Fruit fly (Drosophila melanogaster) whole organism, embryonic: ENCODE results near the gene CCT3.

Experiments used
- Atf6 ChIP-seq: fragments of 200-800 bp; sonication (Bioruptor generic); IDR thresholded peaks from 2 replicates; pipeline ENCODE4 v1.3.6; 2022; ENCODE audit warnings: missing biosample characterization, missing genetic modification characterization
- Blimp-1 ChIP-seq: fragments of 200-800 bp; sonication (Bioruptor generic); optimal IDR thresholded peaks from 3 replicates; lab custom pipeline; 2018; ENCODE audit warnings: missing biosample characterization, missing genetic modification characterization, mild to moderate bottlenecking, moderate library complexity, missing genetic modification reagents
- BtbVII ChIP-seq: fragments of 200-800 bp; sonication (Bioruptor generic); optimal IDR thresholded peaks from 3 replicates; lab custom pipeline; 2017; ENCODE audit warnings: missing biosample characterization, mild to moderate bottlenecking, missing genetic modification characterization
- CG10654 ChIP-seq: fragments of 200-800 bp; sonication (Bioruptor generic); optimal IDR thresholded peaks from 2 replicates; lab custom pipeline; 2016; ENCODE audit warnings: missing biosample characterization, missing genetic modification characterization
- CG14050 ChIP-seq: fragments of 200-800 bp; sonication (Bioruptor generic); IDR thresholded peaks from 3 replicates; pipeline ENCODE4 v1.3.6; 2022; ENCODE audit warnings: missing biosample characterization, missing genetic modification characterization
- CG14860 ChIP-seq: fragments of 200-800 bp; sonication (Bioruptor generic); IDR thresholded peaks from 3 replicates; pipeline ENCODE4 v1.3.6; 2022; ENCODE audit warnings: missing biosample characterization, missing genetic modification characterization; ENCODE audit not compliant: partially characterized antibody
- CG15601 ChIP-seq: fragments of 200-800 bp; sonication (Bioruptor generic); optimal IDR thresholded peaks from 3 replicates; lab custom pipeline; 2019; ENCODE audit warnings: missing biosample characterization, mild to moderate bottlenecking, missing genetic modification characterization, moderate library complexity
- CG16815 ChIP-seq: fragments of 200-800 bp; sonication (Bioruptor generic); optimal IDR thresholded peaks from 3 replicates; lab custom pipeline; 2017; ENCODE audit warnings: missing biosample characterization, mild to moderate bottlenecking, missing genetic modification characterization
- CG17802 ChIP-seq: fragments of 200-800 bp; sonication (Bioruptor generic); optimal IDR thresholded peaks from 2 replicates; lab custom pipeline; 2018; ENCODE audit warnings: missing biosample characterization, mild to moderate bottlenecking, missing genetic modification characterization, moderate library complexity
- CG18476 ChIP-seq: fragments of 200-800 bp; sonication (Bioruptor generic); optimal IDR thresholded peaks from 2 replicates; lab custom pipeline; 2016; ENCODE audit warnings: missing biosample characterization, mild to moderate bottlenecking, missing genetic modification characterization
- CG18619 ChIP-seq: fragments of 200-800 bp; sonication (Bioruptor generic); optimal IDR thresholded peaks from 3 replicates; lab custom pipeline; 2017; ENCODE audit warnings: missing biosample characterization, mild to moderate bottlenecking, missing genetic modification characterization
- CG5953 ChIP-seq: fragments of 200-800 bp; sonication (Bioruptor generic); IDR thresholded peaks from 2 replicates; pipeline ENCODE4 v1.3.6; 2022; ENCODE audit warnings: missing biosample characterization, missing genetic modification characterization
- CG6683 ChIP-seq: fragments of 200-800 bp; sonication (Bioruptor generic); optimal IDR thresholded peaks from 2 replicates; lab custom pipeline; 2017; ENCODE audit warnings: missing biosample characterization, mild to moderate bottlenecking, missing genetic modification characterization, missing genetic modification reagents
- CG6689 ChIP-seq: fragments of 200-800 bp; sonication (Bioruptor generic); IDR thresholded peaks from 2 replicates; pipeline ENCODE4 v1.3.6; 2022; ENCODE audit warnings: missing biosample characterization, missing genetic modification characterization
- CG6765 ChIP-seq: fragments of 200-800 bp; sonication (Bioruptor generic); optimal IDR thresholded peaks from 3 replicates; lab custom pipeline; 2017; ENCODE audit warnings: missing biosample characterization, mild to moderate bottlenecking, missing genetic modification characterization
- CG9609 ChIP-seq: fragments of 200-800 bp; sonication (Bioruptor generic); optimal IDR thresholded peaks from 3 replicates; lab custom pipeline; 2016; ENCODE audit warnings: missing biosample characterization, missing genetic modification characterization
- CG9797 ChIP-seq: fragments of 200-800 bp; sonication (Bioruptor generic); optimal IDR thresholded peaks from 3 replicates; lab custom pipeline; 2018; ENCODE audit warnings: missing biosample characterization, mild to moderate bottlenecking, missing genetic modification characterization
- Dfd ChIP-seq, 2 experiments: fragments of >200 bp; optimal IDR thresholded peaks; 2 replicates each; lab custom pipeline; 2017; ENCODE audit warnings: missing biosample characterization in 2 of 2, missing genetic modification characterization in 2 of 2
- HHEX ChIP-seq: fragments of 200-800 bp; sonication (Bioruptor generic); optimal IDR thresholded peaks from 3 replicates; lab custom pipeline; 2017; ENCODE audit warnings: missing biosample characterization, mild to moderate bottlenecking, missing genetic modification characterization, missing genetic modification reagents
- HLH54F ChIP-seq: fragments of 200-800 bp; sonication (Bioruptor generic); optimal IDR thresholded peaks from 3 replicates; lab custom pipeline; 2016; ENCODE audit warnings: missing biosample characterization, missing genetic modification characterization
- Lhr ChIP-seq: fragments of 200-800 bp; sonication (Bioruptor generic); optimal IDR thresholded peaks from 3 replicates; lab custom pipeline; 2017; ENCODE audit warnings: mild to moderate bottlenecking, missing biosample characterization, missing genetic modification reagents, missing genetic modification characterization
- Myb ChIP-seq: fragments of 200-800 bp; sonication (Bioruptor generic); optimal IDR thresholded peaks from 2 replicates; lab custom pipeline; 2016; ENCODE audit warnings: missing biosample characterization, missing genetic modification characterization
- NC2β ChIP-seq: fragments of 200-800 bp; sonication (Bioruptor generic); optimal IDR thresholded peaks from 2 replicates; lab custom pipeline; 2016; ENCODE audit warnings: missing biosample characterization, missing genetic modification characterization
- Oli ChIP-seq: fragments of 200-800 bp; sonication (Bioruptor generic); optimal IDR thresholded peaks from 2 replicates; lab custom pipeline; 2018; ENCODE audit warnings: missing biosample characterization, mild to moderate bottlenecking, missing genetic modification characterization, moderate library complexity
- Six4 ChIP-seq: fragments of 200-800 bp; sonication (Bioruptor generic); optimal IDR thresholded peaks from 2 replicates; lab custom pipeline; 2016; ENCODE audit warnings: missing biosample characterization, missing genetic modification characterization
- Sry-δ ChIP-seq: fragments of 200-800 bp; sonication (Bioruptor generic); optimal IDR thresholded peaks from 2 replicates; lab custom pipeline; 2016; ENCODE audit warnings: missing biosample characterization, missing genetic modification characterization
- ab ChIP-seq: fragments of 200-800 bp; sonication (Bioruptor generic); optimal IDR thresholded peaks from 2 replicates; lab custom pipeline; 2016; ENCODE audit warnings: missing biosample characterization, missing genetic modification characterization
- ac ChIP-seq: fragments of 200-800 bp; sonication (Bioruptor generic); optimal IDR thresholded peaks from 3 replicates; lab custom pipeline; 2017; ENCODE audit warnings: missing biosample characterization, mild to moderate bottlenecking, missing genetic modification characterization
- chif ChIP-seq, 2 experiments: fragments of 200-800 bp; sonication (Bioruptor generic); optimal IDR thresholded peaks; 3 replicates each; lab custom pipeline; 2016; ENCODE audit warnings: missing biosample characterization in 2 of 2, missing genetic modification characterization in 2 of 2
- croc ChIP-seq: fragments of 200-800 bp; sonication (Bioruptor generic); conservative IDR thresholded peaks from 3 replicates; pipeline ENCODE4 v1.3.6; 2022; ENCODE audit warnings: missing biosample characterization, missing genetic modification characterization
- fd96Cb ChIP-seq: fragments of 200-800 bp; sonication (Bioruptor generic); optimal IDR thresholded peaks from 2 replicates; lab custom pipeline; 2018; ENCODE audit warnings: missing biosample characterization, mild to moderate bottlenecking, missing genetic modification characterization, moderate library complexity
- hkb ChIP-seq, 2 experiments: fragments of 200-800 bp in 1 of 2; fragments of >200 bp in 1 of 2; sonication (Bioruptor generic) in 1 of 2; IDR thresholded peaks in 1 of 2; optimal IDR thresholded peaks in 1 of 2; 2 replicates each; pipeline versions ENCODE4 v1.3.6 to Lab custom; 2017 to 2022; ENCODE audit warnings: missing biosample characterization in 1 of 2, missing genetic modification characterization in 1 of 2
- jing ChIP-seq: fragments of 200-800 bp; sonication (Bioruptor generic); optimal IDR thresholded peaks from 2 replicates; lab custom pipeline; 2018; ENCODE audit warnings: missing biosample characterization, mild to moderate bottlenecking, missing genetic modification characterization
- kay ChIP-seq: fragments of 200-800 bp; sonication (Bioruptor generic); optimal IDR thresholded peaks from 2 replicates; lab custom pipeline; 2016; ENCODE audit warnings: missing biosample characterization, missing genetic modification characterization
- lilli ChIP-seq: fragments of 200-800 bp; sonication (Bioruptor generic); optimal IDR thresholded peaks from 3 replicates; lab custom pipeline; 2016; ENCODE audit warnings: missing biosample characterization, missing genetic modification characterization
- luna ChIP-seq: fragments of 200-800 bp; sonication (Bioruptor generic); optimal IDR thresholded peaks from 2 replicates; lab custom pipeline; 2016; ENCODE audit warnings: missing biosample characterization, missing genetic modification characterization
- pros ChIP-seq: fragments of 200-800 bp; sonication (Bioruptor generic); optimal IDR thresholded peaks from 3 replicates; lab custom pipeline; 2019; ENCODE audit warnings: missing biosample characterization, mild to moderate bottlenecking, missing genetic modification characterization, moderate library complexity
- row ChIP-seq: fragments of 200-800 bp; sonication (Bioruptor generic); IDR thresholded peaks from 3 replicates; pipeline ENCODE4 v1.3.6; 2022; ENCODE audit warnings: missing biosample characterization, missing genetic modification characterization
- sens-2 ChIP-seq: fragments of 200-800 bp; sonication (Bioruptor generic); IDR thresholded peaks from 2 replicates; pipeline ENCODE4 v1.3.6; 2022; ENCODE audit warnings: missing biosample characterization, missing genetic modification characterization
- sna ChIP-seq: fragments of 200-800 bp; sonication (Bioruptor generic); IDR thresholded peaks from 2 replicates; pipeline ENCODE4 v1.3.6; 2022; ENCODE audit warnings: missing biosample characterization, missing genetic modification characterization; ENCODE audit not compliant: partially characterized antibody
- so ChIP-seq: fragments of 200-800 bp; sonication (Bioruptor generic); IDR thresholded peaks from 3 replicates; pipeline ENCODE4 v1.3.6; 2022; ENCODE audit warnings: missing biosample characterization, missing genetic modification characterization
- sob ChIP-seq: fragments of 200-800 bp; sonication (Bioruptor generic); IDR thresholded peaks from 2 replicates; pipeline ENCODE4 v1.3.6; 2022; ENCODE audit warnings: missing biosample characterization, missing genetic modification characterization
- tx ChIP-seq: fragments of 200-800 bp; sonication (Bioruptor generic); optimal IDR thresholded peaks from 2 replicates; lab custom pipeline; 2016; ENCODE audit warnings: missing biosample characterization, missing genetic modification characterization
- wdn ChIP-seq: fragments of 200-800 bp; sonication (Bioruptor generic); IDR thresholded peaks from 2 replicates; pipeline ENCODE4 v1.3.6; 2022; ENCODE audit warnings: missing biosample characterization, missing genetic modification characterization
- wek ChIP-seq: fragments of 200-800 bp; sonication (Bioruptor generic); optimal IDR thresholded peaks from 3 replicates; lab custom pipeline; 2018; ENCODE audit warnings: missing biosample characterization, mild to moderate bottlenecking, missing genetic modification characterization, moderate library complexity
- wor ChIP-seq: fragments of 200-800 bp; sonication (Bioruptor generic); IDR thresholded peaks from 2 replicates; pipeline ENCODE4 v1.3.6; 2022; ENCODE audit warnings: missing biosample characterization, missing genetic modification characterization
- zen2 ChIP-seq: fragments of 200-800 bp; sonication (Bioruptor generic); IDR thresholded peaks from 3 replicates; pipeline ENCODE4 v1.3.6; 2022; ENCODE audit warnings: missing biosample characterization, missing genetic modification characterization; ENCODE audit not compliant: partially characterized antibody
- zfh2 ChIP-seq: fragments of 200-800 bp; sonication (Bioruptor generic); optimal IDR thresholded peaks from 2 replicates; lab custom pipeline; 2016; ENCODE audit warnings: missing biosample characterization, missing genetic modification characterization

The CCT3 gene

dm6 chr3R:16646952-16647715 is at the start of gene CCT3, which contains the start of gene CG10324 (continued):
- TF ChIP-seq chif (GFP tag; optimal IDR thresholded peaks at IDR 0.05; lab: Kevin White, UChicago) (peak; percentile 31 to 37), HLH54F (GFP tag; lab: Kevin White, UChicago) (peak; percentile 46), CG9609 (GFP tag; lab: Kevin White, UChicago) (peak; percentile 44), jing (GFP tag; lab: Kevin White, UChicago) (no peak), CG18619 (GFP tag; lab: Kevin White, UChicago) (peak; percentile 65), so (GFP tag; lab: Robert Waterston, UW) (0 out of 3 replicates have a peak, but pooled peaks have one; percentile 30), lilli (peak; percentile 72), Atf6 (peak; percentile 64; the same call in 1 of the 2 replicates), Blimp-1 (GFP tag; lab: Kevin White, UChicago) (no peak), tx (GFP tag; lab: Kevin White, UChicago) (no peak), croc (GFP tag; lab: Robert Waterston, UW) (peak; percentile 51; the same call in 1 of the 3 replicates), sens-2 (GFP tag; lab: Robert Waterston, UW) (peak; percentile 26; the same call in 1 of the 2 replicates), HHEX (peak; percentile 51), hkb (optimal IDR thresholded peaks at IDR 0.05; lab: Kevin White, UChicago) (no peak), hkb (GFP tag; IDR thresholded peaks at IDR 0.05; lab: Robert Waterston, UW) (peak; percentile 61), Lhr (peak; percentile 3), wdn (GFP tag; lab: Robert Waterston, UW) (0 out of 2 replicates have a peak, but pooled peaks have one; percentile 41), CG9797 (GFP tag; lab: Kevin White, UChicago) (no peak), CG17802 (tag; lab: Kevin White, UChicago) (peak; percentile 56), CG14050 (GFP tag; lab: Robert Waterston, UW) (peak; percentile 56; the same call in 2 of the 3 replicates), wor (GFP tag; lab: Robert Waterston, UW) (0 out of 2 replicates have a peak, but pooled peaks have one; percentile 19), CG10654 (GFP tag; lab: Kevin White, UChicago) (peak; percentile 44), Six4 (GFP tag; lab: Kevin White, UChicago) (peak; percentile 37), NC2β (GFP tag; lab: Kevin White, UChicago) (peak; percentile 50), ab (GFP tag; lab: Kevin White, UChicago) (no peak), BtbVII (peak; percentile 62), sna (peak; percentile 66), CG5953 (GFP tag; lab: Robert Waterston, UW) (no peak), kay (GFP tag; lab: Kevin White, UChicago) (no peak), Oli (peak; percentile 4), CG14860 (GFP tag; lab: Robert Waterston, UW) (peak; percentile 68), row (GFP tag; lab: Robert Waterston, UW) (peak; percentile 55), pros (GFP tag; lab: Kevin White, UChicago) (no peak), zen2 (GFP tag; lab: Robert Waterston, UW) (peak; percentile 49; the same call in 1 of the 3 replicates), Dfd (GFP tag; optimal IDR thresholded peaks at IDR 0.05; lab: Kevin White, UChicago) (peak in 1 of 2 experiments; percentile 49), zfh2 (GFP tag; lab: Kevin White, UChicago) (peak; percentile 42), Myb (GFP tag; lab: Kevin White, UChicago) (no peak), CG6683 (GFP tag; lab: Kevin White, UChicago) (peak; percentile 2), CG16815 (GFP tag; lab: Kevin White, UChicago) (peak; percentile 52), sob (GFP tag; lab: Robert Waterston, UW) (peak; percentile 34; the same call in 1 of the 2 replicates), CG18476 (GFP tag; lab: Kevin White, UChicago) (peak; percentile 53), CG6689 (GFP tag; lab: Robert Waterston, UW) (peak; percentile 59; the same call in 1 of the 2 replicates), CG6765 (GFP tag; lab: Kevin White, UChicago) (peak; percentile 71), fd96Cb (tag; lab: Kevin White, UChicago) (peak; percentile 70), ac (no peak), Sry-δ (peak; percentile 71), CG15601 (tag; lab: Kevin White, UChicago) (peak; percentile 42), luna (GFP tag; lab: Kevin White, UChicago) (no peak), wek (GFP tag; lab: Kevin White, UChicago) (peak; percentile 10)
